Worm (Caenorhabditis elegans): ENCODE results near the gene gpa-9.

DNA sequence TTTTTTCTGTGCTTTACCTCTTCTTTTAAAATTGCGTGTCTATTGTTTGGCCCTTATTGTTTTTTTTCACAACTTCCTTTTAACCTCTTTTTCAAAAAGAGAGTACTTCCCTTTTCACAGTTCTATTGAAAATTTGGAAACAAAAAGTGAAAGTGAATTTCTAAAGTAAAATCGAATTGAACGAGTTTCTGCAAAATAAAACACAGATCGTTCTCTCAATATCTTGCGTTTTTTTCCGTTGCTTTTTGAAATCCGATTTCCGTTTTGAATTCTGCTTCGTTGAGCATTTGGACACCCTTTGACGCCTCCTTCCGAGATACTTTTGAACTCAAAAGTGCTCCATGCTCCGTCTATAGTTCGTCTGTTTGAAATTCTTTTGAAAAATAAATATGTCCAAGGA is 27.2 kb upstream of the gpa-9 start:
- TF ChIP-seq pha-4 (tag; optimal IDR thresholded peaks at IDR 0.05) (no peak), nhr-76 (tag; optimal IDR thresholded peaks at IDR 0.05) (no peak), nhr-28 (tag; optimal IDR thresholded peaks at IDR 0.05) (no peak), sem-2 (GFP tag; optimal IDR thresholded peaks at IDR 0.05) (no peak), mep-1 (tag; optimal IDR thresholded peaks at IDR 0.05) (no peak), elt-1 (tag; optimal IDR thresholded peaks at IDR 0.05; ENCODE audit: borderline replicate concordance, insufficient read depth) (no peak), ces-1 (GFP tag; optimal IDR thresholded peaks at IDR 0.05) (no peak), unc-62 (GFP tag; optimal IDR thresholded peaks at IDR 0.05) (no peak), cnd-1 (tag; optimal IDR thresholded peaks at IDR 0.05) (no peak), drap-1 (GFP tag; optimal IDR thresholded peaks at IDR 0.05) (no peak), lsy-2 (tag; optimal IDR thresholded peaks at IDR 0.05) (no peak)
